Worm (Caenorhabditis elegans): Measurements from ENCODE around the gene T22E5.6.
A peak's percentile ranks its signal among the peaks of the same experiment; 100 is the strongest.

- TF ChIP-seq mef-2 (tag; optimal IDR thresholded peaks at IDR 0.05) (no peak), fos-1 (tag; optimal IDR thresholded peaks at IDR 0.05) (no peak), lsy-2 (tag; optimal IDR thresholded peaks at IDR 0.05) (peak; percentile 22 to 60), nhr-12 (tag; optimal IDR thresholded peaks at IDR 0.05) (no peak), lin-35 (GFP tag; optimal IDR thresholded peaks at IDR 0.05) (no peak), elt-2 (tag; optimal IDR thresholded peaks at IDR 0.05) (no peak), zag-1 (tag; optimal IDR thresholded peaks at IDR 0.05) (no peak), unc-62 (GFP tag; optimal IDR thresholded peaks at IDR 0.05) (no peak), nhr-11 (tag; optimal IDR thresholded peaks at IDR 0.05) (no peak), elt-3 (tag; optimal IDR thresholded peaks at IDR 0.05) (no peak), efl-3 (GFP tag; optimal IDR thresholded peaks at IDR 0.05) (no peak), pqm-1 (tag; optimal IDR thresholded peaks at IDR 0.05) (no peak)
Measured at ce11 chrX:6410177-6410765, 5.9 kb downstream of the T22E5.6 start, which contains the start of gene mup-2.
